Worm (Caenorhabditis elegans): Measurements from ENCODE around the gene R160.6.

The R160.6 gene

DNA sequence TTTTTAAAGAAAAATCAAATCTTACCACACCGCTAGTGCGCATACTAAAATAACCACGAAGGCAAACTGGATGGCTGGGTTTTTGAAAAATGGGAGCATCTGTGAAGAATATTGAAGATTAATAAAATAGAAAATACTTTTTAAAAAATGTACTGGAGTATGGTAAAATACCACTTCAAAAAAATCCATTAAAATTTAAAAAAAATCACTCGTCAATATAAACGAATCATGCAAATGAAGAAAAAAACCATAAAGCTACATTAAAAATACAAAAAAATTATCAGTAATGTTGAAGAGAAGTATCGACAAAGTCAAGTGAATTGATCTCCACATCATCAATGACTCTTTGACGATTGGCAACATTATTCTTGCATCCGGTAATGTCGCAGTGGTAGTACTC, 2.3 kb downstream of the R160.6 start, which contains the start of gene R160.5:
TSS of gene R160.5 (minus strand) at position 101 of the 400 bp plus-strand sequence.
- TF ChIP-seq nhr-27 (tag; optimal IDR thresholded peaks at IDR 0.05) (no peak), F55B11.4 (tag; optimal IDR thresholded peaks at IDR 0.05; ENCODE audit: borderline replicate concordance, insufficient read depth) (no peak), lin-26 (GFP tag; IDR thresholded peaks at IDR 0.05) (no peak), ceh-27 (GFP tag; optimal IDR thresholded peaks at IDR 0.05) (no peak), madf-8 (GFP tag; conservative IDR thresholded peaks at IDR 0.05) (no peak), bed-1 (GFP tag; IDR thresholded peaks at IDR 0.05) (no peak), attf-6 (GFP tag; IDR thresholded peaks at IDR 0.05) (no peak), hmg-20 (GFP tag; IDR thresholded peaks at IDR 0.05) (no peak), ceh-58 (GFP tag; IDR thresholded peaks at IDR 0.05) (no peak), Y79H2A.3 (GFP tag; conservative IDR thresholded peaks at IDR 0.05) (no peak), egl-18 (GFP tag; IDR thresholded peaks at IDR 0.05) (no peak), athp-1 (tag; optimal IDR thresholded peaks at IDR 0.05) (no peak), somi-1 (GFP tag; optimal IDR thresholded peaks at IDR 0.05) (no peak), nhr-179 (tag; optimal IDR thresholded peaks at IDR 0.05) (no peak), zim-3 (tag; optimal IDR thresholded peaks at IDR 0.05) (no peak), nhr-90 (tag; optimal IDR thresholded peaks at IDR 0.05) (no peak), ztf-6 (GFP tag; IDR thresholded peaks at IDR 0.05) (no peak), hsf-1 (GFP tag; IDR thresholded peaks at IDR 0.05) (no peak), let-526 (GFP tag; IDR thresholded peaks at IDR 0.05) (no peak), dpff-1 (tag; optimal IDR thresholded peaks at IDR 0.05) (no peak)

DNA sequence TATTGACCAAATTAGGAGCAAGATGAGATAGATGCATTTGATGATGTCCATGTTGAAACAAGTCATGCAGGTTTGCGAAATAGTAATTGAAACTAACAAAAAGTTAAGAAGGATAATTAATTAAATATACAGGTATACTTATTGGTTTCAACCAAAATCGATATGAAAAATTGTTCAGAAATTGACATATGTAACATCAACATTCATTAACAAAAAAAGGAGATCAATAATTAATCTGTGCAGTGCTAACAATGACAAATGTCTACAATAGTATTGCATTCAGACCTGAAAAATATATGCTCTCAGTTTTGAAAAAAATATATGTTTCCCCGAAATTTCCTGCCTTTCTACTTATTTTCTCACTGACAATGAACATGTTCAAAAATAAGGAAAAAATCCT, 4.2 kb downstream of the R160.6 start, which contains the start of gene R160.4:
TSS of gene R160.4 (minus strand) at position 101 of the 400 bp plus-strand sequence.
- TF ChIP-seq F39B2.1 (GFP tag; IDR thresholded peaks at IDR 0.05) = no peak
- TF ChIP-seq ama-1 (optimal IDR thresholded peaks at IDR 0.05) = no peak
- TF ChIP-seq ama-1 (GFP tag; optimal IDR thresholded peaks at IDR 0.05) = no peak
- TF ChIP-seq Y79H2A.3 (GFP tag; conservative IDR thresholded peaks at IDR 0.05) = no peak
- no peak for TF ChIP-seq hrde-1 (tag; optimal IDR thresholded peaks at IDR 0.05; ENCODE audit: borderline replicate concordance)
- no peak for TF ChIP-seq cebp-1 (GFP tag; IDR thresholded peaks at IDR 0.05)
- TF ChIP-seq cebp-1 (tag; optimal IDR thresholded peaks at IDR 0.05) = no peak
- TF ChIP-seq him-1 (tag; optimal IDR thresholded peaks at IDR 0.05) = no peak
- no peak for TF ChIP-seq ceh-40 (GFP tag; IDR thresholded peaks at IDR 0.05)

DNA sequence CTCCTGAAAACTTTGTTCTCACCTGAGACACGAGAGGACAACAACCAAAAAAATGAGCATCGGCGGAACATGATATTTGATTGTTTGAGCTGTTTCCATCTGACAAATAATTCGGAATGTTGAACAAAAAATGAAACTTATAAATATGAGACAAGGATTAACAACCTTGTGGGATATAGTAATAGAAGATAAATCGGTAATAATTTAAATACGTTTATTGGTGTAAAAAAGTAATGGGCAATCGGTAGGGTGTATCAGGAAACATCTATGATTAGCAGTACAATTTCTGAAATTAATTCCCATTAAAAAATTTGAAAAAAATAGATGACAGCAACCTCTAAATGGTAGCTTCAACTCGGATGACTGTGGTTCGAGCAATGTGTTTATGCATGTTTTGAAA, 5.6 kb downstream of the R160.6 start, which contains the start of gene R160.10:
TSS of gene R160.10 (minus strand) at position 101 of the 400 bp plus-strand sequence.
- no peak for TF ChIP-seq ztf-6 (GFP tag; IDR thresholded peaks at IDR 0.05)
- TF ChIP-seq ceh-91 (GFP tag; IDR thresholded peaks at IDR 0.05) = no peak
- no peak for TF ChIP-seq F57A8.1 (GFP tag; optimal IDR thresholded peaks at IDR 0.05)
- no peak for TF ChIP-seq efl-1 (GFP tag; optimal IDR thresholded peaks at IDR 0.05)
- TF ChIP-seq aptf-2 (GFP tag; conservative IDR thresholded peaks at IDR 0.05) = no peak
- no peak for TF ChIP-seq ztf-22 (GFP tag; optimal IDR thresholded peaks at IDR 0.05)
- TF ChIP-seq ceh-40 (GFP tag; IDR thresholded peaks at IDR 0.05) = no peak
- no peak for TF ChIP-seq Y67H2A.10 (GFP tag; conservative IDR thresholded peaks at IDR 0.05)
- no peak for TF ChIP-seq lin-54 (GFP tag; optimal IDR thresholded peaks at IDR 0.05)
- TF ChIP-seq sdz-38 (tag; optimal IDR thresholded peaks at IDR 0.05) = no peak
- no peak for TF ChIP-seq ztf-25 (GFP tag; IDR thresholded peaks at IDR 0.05)

Data from whole organism, young adult.